Fruit fly (Drosophila melanogaster): ENCODE results near the gene CG12702.

The CG12702 gene

dm6 chrX:19716325-19716917 is 48.3 kb downstream of the CG12702 start:
- TF ChIP-seq Crg-1 (GFP tag; optimal IDR thresholded peaks at IDR 0.05) (no peak), CG5204 (GFP tag; optimal IDR thresholded peaks at IDR 0.05) (no peak), CG11617 (GFP tag; optimal IDR thresholded peaks at IDR 0.05) (no peak), CG33017 (tag; optimal IDR thresholded peaks at IDR 0.05) (no peak), pad (GFP tag; optimal IDR thresholded peaks at IDR 0.05) (no peak), CG7045 (GFP tag; optimal IDR thresholded peaks at IDR 0.05) (no peak), kay (GFP tag; ENCODE audit: borderline replicate concordance) (no peak), bab1 (GFP tag; optimal IDR thresholded peaks at IDR 0.05) (no peak), ovo (GFP tag; optimal IDR thresholded peaks at IDR 0.05) (no peak), CG1620 (GFP tag; optimal IDR thresholded peaks at IDR 0.05) (no peak), CG7101 (tag; optimal IDR thresholded peaks at IDR 0.05) (no peak), CG14711 (tag; optimal IDR thresholded peaks at IDR 0.05) (no peak), CG12768 (GFP tag; optimal IDR thresholded peaks at IDR 0.05) (no peak), Hr96 (GFP tag; optimal IDR thresholded peaks at IDR 0.05) (no peak), tj (GFP tag; optimal IDR thresholded peaks at IDR 0.05) (no peak)

dm6 chrX:19714816-19715215 is 49.9 kb downstream of the CG12702 start:
- TF ChIP-seq CG5204 (GFP tag; optimal IDR thresholded peaks at IDR 0.05) (no peak), CG12768 (GFP tag; optimal IDR thresholded peaks at IDR 0.05) (no peak), toe (GFP tag; optimal IDR thresholded peaks at IDR 0.05) (no peak), CG7101 (tag; optimal IDR thresholded peaks at IDR 0.05) (no peak), kay (GFP tag; ENCODE audit: borderline replicate concordance) (no peak), tj (GFP tag; optimal IDR thresholded peaks at IDR 0.05) (no peak), Mnt (GFP tag; optimal IDR thresholded peaks at IDR 0.05) (no peak), CG7045 (GFP tag; optimal IDR thresholded peaks at IDR 0.05) (no peak), CG33017 (tag; optimal IDR thresholded peaks at IDR 0.05) (no peak), Hr96 (GFP tag; optimal IDR thresholded peaks at IDR 0.05) (no peak), CG1620 (GFP tag; optimal IDR thresholded peaks at IDR 0.05) (no peak), cic (GFP tag; optimal IDR thresholded peaks at IDR 0.05) (no peak), pad (GFP tag; optimal IDR thresholded peaks at IDR 0.05) (no peak), Crg-1 (GFP tag; optimal IDR thresholded peaks at IDR 0.05) (no peak), CG14711 (tag; optimal IDR thresholded peaks at IDR 0.05) (no peak), bab1 (GFP tag; optimal IDR thresholded peaks at IDR 0.05) (no peak), ovo (GFP tag; optimal IDR thresholded peaks at IDR 0.05) (no peak), CG11617 (GFP tag; optimal IDR thresholded peaks at IDR 0.05) (no peak), Clk (GFP tag; optimal IDR thresholded peaks at IDR 0.05) (no peak)

dm6 chrX:19712898-19713627 is 51.6 kb downstream of the CG12702 start, which contains the start of gene meso18E:
meso18E (minus strand) TSS chrX:19713045.
- no peak for TF ChIP-seq Hr96 (GFP tag; optimal IDR thresholded peaks at IDR 0.05)
- peak; percentile 20 for TF ChIP-seq pad (GFP tag; optimal IDR thresholded peaks at IDR 0.05)
- TF ChIP-seq Mnt (GFP tag; optimal IDR thresholded peaks at IDR 0.05) = peak; percentile 60
- peak; percentile 34 for TF ChIP-seq ovo (GFP tag; optimal IDR thresholded peaks at IDR 0.05)
- no peak for TF ChIP-seq CG12768 (GFP tag; optimal IDR thresholded peaks at IDR 0.05)

- TF ChIP-seq tj (GFP tag; optimal IDR thresholded peaks at IDR 0.05) = peak; percentile 75
- TF ChIP-seq pad (GFP tag; optimal IDR thresholded peaks at IDR 0.05) = no peak
Observed at dm6 chrX:19711936-19712335, 52.7 kb downstream of the CG12702 start.
